Worm (Caenorhabditis elegans): ENCODE measurements around the gene ecps-1.
A peak's percentile ranks its signal among the peaks of the same experiment; 100 is the strongest.

Gene ecps-1

ce11 chrIII:10474945-10475344 is 14.6 kb upstream of the ecps-1 start, which contains the start of gene D2045.9:
D2045.9 (plus strand) TSS chrIII:10475245.
- TF ChIP-seq nhr-237 (tag; optimal IDR thresholded peaks at IDR 0.05) (no peak), zag-1 (tag; optimal IDR thresholded peaks at IDR 0.05) (no peak), ama-1 (optimal IDR thresholded peaks at IDR 0.05) (no peak), egl-27 (tag; optimal IDR thresholded peaks at IDR 0.05) (no peak), nhr-10 (tag; optimal IDR thresholded peaks at IDR 0.05) (no peak), lin-11 (tag; optimal IDR thresholded peaks at IDR 0.05) (no peak), mab-5 (tag; optimal IDR thresholded peaks at IDR 0.05) (no peak), ztf-4 (tag; optimal IDR thresholded peaks at IDR 0.05) (no peak), F13H6.1 (tag; optimal IDR thresholded peaks at IDR 0.05) (no peak)

- TF ChIP-seq skn-1 (tag; optimal IDR thresholded peaks at IDR 0.05) = peak; percentile 74
- peak; percentile 40 for TF ChIP-seq unc-55 (GFP tag; optimal IDR thresholded peaks at IDR 0.05)
- peak; percentile 47 for TF ChIP-seq nhr-129 (tag; optimal IDR thresholded peaks at IDR 0.05)
- no peak for TF ChIP-seq nhr-10 (tag; optimal IDR thresholded peaks at IDR 0.05)
- TF ChIP-seq ceh-82 (tag; optimal IDR thresholded peaks at IDR 0.05) = no peak
- peak; percentile 53 for TF ChIP-seq C34F6.9 (tag; optimal IDR thresholded peaks at IDR 0.05)
Measured at ce11 chrIII:10470927-10471326, 10.6 kb upstream of the ecps-1 start, which contains the start of gene cul-1. cul-1 (plus strand) TSS chrIII:10471237.

ce11 chrIII:10469574-10470055 is 9.3 kb upstream of the ecps-1 start, which contains the start of gene D2045.5:
D2045.5 (minus strand) TSS chrIII:10469624.
- TF ChIP-seq peb-1 (tag; optimal IDR thresholded peaks at IDR 0.05) (no peak), F13H6.1 (tag; optimal IDR thresholded peaks at IDR 0.05) (no peak), elt-3 (tag; optimal IDR thresholded peaks at IDR 0.05) (no peak), ZK546.5 (tag; optimal IDR thresholded peaks at IDR 0.05) (no peak), aly-2 (tag; optimal IDR thresholded peaks at IDR 0.05) (no peak), skn-1 (tag; optimal IDR thresholded peaks at IDR 0.05) (no peak), lsy-2 (tag; optimal IDR thresholded peaks at IDR 0.05) (no peak), C34F6.9 (tag; optimal IDR thresholded peaks at IDR 0.05) (no peak), nhr-77 (tag; optimal IDR thresholded peaks at IDR 0.05) (no peak)

ce11 chrIII:10464455-10464854 is 4.1 kb upstream of the ecps-1 start:
- TF ChIP-seq mdl-1 (tag; optimal IDR thresholded peaks at IDR 0.05) = no peak
- no peak for TF ChIP-seq lsy-2 (tag; optimal IDR thresholded peaks at IDR 0.05)
- no peak for TF ChIP-seq peb-1 (tag; optimal IDR thresholded peaks at IDR 0.05)
- no peak for TF ChIP-seq ZK546.5 (tag; optimal IDR thresholded peaks at IDR 0.05)
- no peak for TF ChIP-seq nhr-25 (tag; optimal IDR thresholded peaks at IDR 0.05)
- no peak for TF ChIP-seq ceh-16 (tag; optimal IDR thresholded peaks at IDR 0.05)
- no peak for TF ChIP-seq nhr-12 (tag; optimal IDR thresholded peaks at IDR 0.05)
- no peak for TF ChIP-seq fos-1 (tag; optimal IDR thresholded peaks at IDR 0.05)
- no peak for TF ChIP-seq snpc-4 (tag; optimal IDR thresholded peaks at IDR 0.05)
- TF ChIP-seq mbf-1 (tag; optimal IDR thresholded peaks at IDR 0.05) = no peak
- no peak for TF ChIP-seq ztf-4 (tag; optimal IDR thresholded peaks at IDR 0.05)
- TF ChIP-seq nhr-11 (tag; optimal IDR thresholded peaks at IDR 0.05) = no peak
- TF ChIP-seq gmeb-1 (tag; optimal IDR thresholded peaks at IDR 0.05) = no peak
- TF ChIP-seq ztf-11 (tag; optimal IDR thresholded peaks at IDR 0.05) = no peak
- TF ChIP-seq ceh-82 (tag; optimal IDR thresholded peaks at IDR 0.05) = no peak
- TF ChIP-seq nhr-77 (tag; optimal IDR thresholded peaks at IDR 0.05) = no peak
- TF ChIP-seq unc-62 (GFP tag; optimal IDR thresholded peaks at IDR 0.05) = no peak
- no peak for TF ChIP-seq unc-39 (tag; optimal IDR thresholded peaks at IDR 0.05)
- no peak for TF ChIP-seq nhr-21 (tag; optimal IDR thresholded peaks at IDR 0.05)

- TF ChIP-seq nhr-129 (tag; optimal IDR thresholded peaks at IDR 0.05) (peak; percentile 77), skn-1 (tag; optimal IDR thresholded peaks at IDR 0.05) (peak; percentile 3), Y55F3AM.14 (GFP tag; optimal IDR thresholded peaks at IDR 0.05) (no peak), nhr-21 (tag; optimal IDR thresholded peaks at IDR 0.05) (peak; percentile 29), nhr-25 (tag; optimal IDR thresholded peaks at IDR 0.05) (peak; percentile 68), ztf-11 (tag; optimal IDR thresholded peaks at IDR 0.05) (no peak), alr-1 (tag; optimal IDR thresholded peaks at IDR 0.05) (no peak), gmeb-1 (tag; optimal IDR thresholded peaks at IDR 0.05) (no peak), lsy-2 (tag; optimal IDR thresholded peaks at IDR 0.05) (peak in 1 of 2 experiments; percentile 53), crh-2 (tag; optimal IDR thresholded peaks at IDR 0.05) (peak; percentile 43), ceh-16 (tag; optimal IDR thresholded peaks at IDR 0.05) (no peak), lin-13 (GFP tag; optimal IDR thresholded peaks at IDR 0.05) (peak; percentile 2), F13H6.1 (tag; optimal IDR thresholded peaks at IDR 0.05) (peak; percentile 10), egl-27 (tag; optimal IDR thresholded peaks at IDR 0.05) (no peak), blmp-1 (tag; optimal IDR thresholded peaks at IDR 0.05; ENCODE audit: insufficient read depth) (peak; percentile 17), C34F6.9 (tag; optimal IDR thresholded peaks at IDR 0.05) (peak; percentile 40), R02D3.7 (tag; optimal IDR thresholded peaks at IDR 0.05) (no peak), lin-39 (tag; optimal IDR thresholded peaks at IDR 0.05) (no peak), snpc-4 (tag; optimal IDR thresholded peaks at IDR 0.05) (no peak), ama-1 (optimal IDR thresholded peaks at IDR 0.05) (no peak), sma-9 (GFP tag; optimal IDR thresholded peaks at IDR 0.05) (peak; percentile 12), sma-9 (tag; optimal IDR thresholded peaks at IDR 0.05) (no peak), unc-55 (GFP tag; optimal IDR thresholded peaks at IDR 0.05) (no peak), fos-1 (tag; optimal IDR thresholded peaks at IDR 0.05) (peak; percentile 64), ceh-82 (tag; optimal IDR thresholded peaks at IDR 0.05) (no peak), sma-3 (GFP tag; optimal IDR thresholded peaks at IDR 0.05) (peak; percentile 51), mdl-1 (tag; optimal IDR thresholded peaks at IDR 0.05) (no peak), zag-1 (tag; optimal IDR thresholded peaks at IDR 0.05) (no peak), dmd-4 (tag; optimal IDR thresholded peaks at IDR 0.05) (no peak)
Measured at ce11 chrIII:10463653-10464052, 3.3 kb upstream of the ecps-1 start.
